Worm (Caenorhabditis elegans) whole organism, L2 larva: Measurements from ENCODE around the gene ZK673.11.

Source experiments
- C34F6.9 ChIP-seq: fragments of 150-350 bp; optimal IDR thresholded peaks from 2 replicates; lab custom pipeline; 2014; ENCODE audit warnings: missing biosample characterization, missing genetic modification characterization
- F13H6.1 ChIP-seq: sonication (generic microtip); optimal IDR thresholded peaks from 2 replicates; lab custom pipeline; 2016; ENCODE audit warnings: missing genetic modification characterization, missing compliant biosample characterization
- Y55F3AM.14 ChIP-seq: fragments of 200-800 bp; sonication (Bioruptor generic); optimal IDR thresholded peaks from 2 replicates; lab custom pipeline; 2018; ENCODE audit warnings: mild to moderate bottlenecking, missing genetic modification characterization, missing compliant biosample characterization
- ZK546.5 ChIP-seq: sonication (generic microtip); optimal IDR thresholded peaks from 2 replicates; lab custom pipeline; 2017; ENCODE audit warnings: missing biosample characterization, missing genetic modification characterization
- aly-2 ChIP-seq: fragments of 150-350 bp; optimal IDR thresholded peaks from 2 replicates; lab custom pipeline; 2014; ENCODE audit warnings: missing biosample characterization, missing genetic modification characterization
- ama-1 ChIP-seq: fragments of 150-350 bp; optimal IDR thresholded peaks from 2 replicates; lab custom pipeline; 2018; ENCODE audit warnings: inconsistent platforms
- blmp-1 ChIP-seq: sonication (generic microtip); optimal IDR thresholded peaks from 2 replicates; lab custom pipeline; 2017; ENCODE audit warnings: missing genetic modification characterization, mild to moderate bottlenecking, missing compliant biosample characterization, antibody characterized with exemption, moderate library complexity; ENCODE audit not compliant: insufficient read depth
- ceh-16 ChIP-seq: fragments of 150-350 bp; optimal IDR thresholded peaks from 2 replicates; lab custom pipeline; 2014; ENCODE audit warnings: missing biosample characterization, missing genetic modification characterization
- ceh-82 ChIP-seq: fragments of 150-350 bp; optimal IDR thresholded peaks from 2 replicates; lab custom pipeline; 2014; ENCODE audit warnings: missing biosample characterization, missing genetic modification characterization
- crh-2 ChIP-seq: sonication (generic microtip); optimal IDR thresholded peaks from 2 replicates; lab custom pipeline; 2017; ENCODE audit warnings: missing biosample characterization, missing genetic modification characterization
- dmd-4 ChIP-seq: sonication (generic microtip); optimal IDR thresholded peaks from 2 replicates; lab custom pipeline; 2017; ENCODE audit warnings: missing biosample characterization, missing genetic modification characterization
- egl-27 ChIP-seq: sonication (generic microtip); optimal IDR thresholded peaks from 3 replicates; lab custom pipeline; 2017; ENCODE audit warnings: missing biosample characterization, missing genetic modification reagents, missing genetic modification characterization
- elt-1 ChIP-seq: fragments of 150-350 bp; optimal IDR thresholded peaks from 2 replicates; lab custom pipeline; 2014; ENCODE audit warnings: missing biosample characterization, missing genetic modification characterization
- elt-3 ChIP-seq: sonication (generic microtip); optimal IDR thresholded peaks from 2 replicates; lab custom pipeline; 2017; ENCODE audit warnings: missing biosample characterization, missing genetic modification characterization
- lin-11 ChIP-seq: fragments of 150-350 bp; sonication (generic microtip); optimal IDR thresholded peaks from 2 replicates; lab custom pipeline; 2014; ENCODE audit warnings: missing biosample characterization, missing genetic modification characterization, inconsistent platforms, mixed read lengths
- lin-13 ChIP-seq: fragments of 150-350 bp; optimal IDR thresholded peaks from 2 replicates; lab custom pipeline; 2014; ENCODE audit warnings: missing biosample characterization, missing genetic modification reagents, missing genetic modification characterization
- lin-39 ChIP-seq: fragments of 150-350 bp; optimal IDR thresholded peaks from 2 replicates; lab custom pipeline; 2014; ENCODE audit warnings: missing biosample characterization, missing genetic modification reagents, missing genetic modification characterization
- lsy-2 ChIP-seq, 2 experiments: fragments of 150-350 bp in 1 of 2; sonication (generic microtip) in 1 of 2; optimal IDR thresholded peaks; 2 replicates each; lab custom pipeline; 2014 to 2017; ENCODE audit warnings: missing biosample characterization in 2 of 2, missing genetic modification characterization in 2 of 2
- mbf-1 ChIP-seq: sonication (generic microtip); optimal IDR thresholded peaks from 2 replicates; lab custom pipeline; 2017; ENCODE audit warnings: missing biosample characterization, missing genetic modification characterization
- mdl-1 ChIP-seq, 2 experiments: fragments of 150-350 bp in 1 of 2; sonication (generic microtip) in 1 of 2; optimal IDR thresholded peaks; 2 replicates each; lab custom pipeline; 2017; ENCODE audit warnings: missing biosample characterization in 2 of 2, missing genetic modification characterization in 2 of 2
- nhr-11 ChIP-seq: fragments of 150-350 bp; optimal IDR thresholded peaks from 2 replicates; lab custom pipeline; 2014; ENCODE audit warnings: missing biosample characterization, missing genetic modification characterization
- nhr-129 ChIP-seq: fragments of 150-350 bp; optimal IDR thresholded peaks from 2 replicates; lab custom pipeline; 2014; ENCODE audit warnings: missing biosample characterization, missing genetic modification characterization
- nhr-21 ChIP-seq: fragments of 150-350 bp; optimal IDR thresholded peaks from 2 replicates; lab custom pipeline; 2014; ENCODE audit warnings: missing biosample characterization, missing genetic modification characterization
- nhr-6 ChIP-seq: fragments of 150-350 bp; optimal IDR thresholded peaks from 2 replicates; lab custom pipeline; 2014; ENCODE audit warnings: missing biosample characterization, missing genetic modification characterization
- nhr-77 ChIP-seq: fragments of 150-350 bp; optimal IDR thresholded peaks from 2 replicates; lab custom pipeline; 2014; ENCODE audit warnings: missing biosample characterization, missing genetic modification characterization
- peb-1 ChIP-seq: fragments of 150-350 bp; optimal IDR thresholded peaks from 2 replicates; lab custom pipeline; 2014; ENCODE audit warnings: missing biosample characterization, missing genetic modification characterization
- sem-4 ChIP-seq: fragments of 150-350 bp; optimal IDR thresholded peaks from 2 replicates; lab custom pipeline; 2014; ENCODE audit warnings: missing biosample characterization, missing genetic modification reagents, missing genetic modification characterization
- sma-3 ChIP-seq: sonication (generic microtip); optimal IDR thresholded peaks from 2 replicates; lab custom pipeline; 2016; ENCODE audit warnings: missing genetic modification reagents, missing genetic modification characterization, missing compliant biosample characterization
- sma-9 ChIP-seq, 2 experiments: fragments of 150-350 bp in 1 of 2; sonication (generic microtip) in 1 of 2; optimal IDR thresholded peaks; 2 replicates each; lab custom pipeline; 2014 to 2016; ENCODE audit warnings: missing genetic modification characterization in 2 of 2, mild to moderate bottlenecking in 1 of 2, missing biosample characterization in 1 of 2, missing compliant biosample characterization in 1 of 2, missing genetic modification reagents in 1 of 2, moderate library complexity in 1 of 2
- snpc-4 ChIP-seq: fragments of 150-350 bp; optimal IDR thresholded peaks from 2 replicates; lab custom pipeline; 2014; ENCODE audit warnings: missing biosample characterization, missing genetic modification characterization
- unc-39 ChIP-seq: fragments of 150-350 bp; optimal IDR thresholded peaks from 2 replicates; lab custom pipeline; 2014; ENCODE audit warnings: missing biosample characterization, missing genetic modification characterization
- unc-55 ChIP-seq: fragments of 150-350 bp; sonication (generic microtip); optimal IDR thresholded peaks from 3 replicates; lab custom pipeline; 2014; ENCODE audit warnings: missing biosample characterization, missing genetic modification reagents, missing genetic modification characterization
- unc-62 ChIP-seq: fragments of 150-350 bp; optimal IDR thresholded peaks from 2 replicates; lab custom pipeline; 2014; ENCODE audit warnings: missing biosample characterization, missing genetic modification reagents, missing genetic modification characterization
- zag-1 ChIP-seq: fragments of 150-350 bp; optimal IDR thresholded peaks from 2 replicates; lab custom pipeline; 2014; ENCODE audit warnings: missing biosample characterization, missing genetic modification characterization
- ztf-1 ChIP-seq: fragments of 200-800 bp; sonication (Bioruptor generic); conservative IDR thresholded peaks from 2 replicates; pipeline ENCODE4 v1.3.6; 2022; ENCODE audit warnings: missing genetic modification characterization, missing compliant biosample characterization
- ztf-11 ChIP-seq: sonication (generic microtip); optimal IDR thresholded peaks from 2 replicates; lab custom pipeline; 2017; ENCODE audit warnings: missing biosample characterization, missing genetic modification characterization

Gene ZK673.11

DNA sequence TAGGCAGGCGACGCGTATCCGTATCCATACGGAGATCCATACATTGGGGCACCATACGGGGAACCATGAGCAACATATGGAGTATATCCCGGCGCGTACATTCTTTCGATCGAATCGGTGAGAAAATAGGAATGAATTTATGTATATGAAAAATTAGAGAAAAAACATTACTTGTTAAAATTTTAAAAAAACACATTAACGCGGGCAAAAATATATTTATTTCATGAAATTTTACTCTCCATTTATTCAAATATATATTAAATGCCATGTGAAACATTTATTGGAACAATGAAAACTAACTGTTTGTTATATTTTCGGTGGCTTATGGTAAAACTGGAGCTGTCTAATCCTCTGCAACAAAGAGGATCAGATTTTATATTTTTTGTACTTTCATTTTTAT lies 14.7 kb downstream of the ZK673.11 start, which contains the start of gene ZK666.2:
TSS of gene ZK666.2 (minus strand) at position 101 of the 400 bp plus-strand sequence.
- TF ChIP-seq elt-3 (tag; lab: Kevin White, UChicago) (no peak), nhr-129 (tag; lab: Kevin White, UChicago) (no peak), Y55F3AM.14 (GFP tag; lab: Kevin White, UChicago) (no peak)

- TF ChIP-seq blmp-1 (tag; lab: Kevin White, UChicago) = no peak
- no peak for TF ChIP-seq elt-3 (tag; lab: Kevin White, UChicago)
- no peak for TF ChIP-seq lsy-2 (tag; optimal IDR thresholded peaks at IDR 0.05; lab: Kevin White, UChicago)
- TF ChIP-seq dmd-4 = no peak
- no peak for TF ChIP-seq zag-1
- TF ChIP-seq lin-13 (GFP tag; lab: Kevin White, UChicago) = no peak
- no peak for TF ChIP-seq ztf-1
- no peak for TF ChIP-seq aly-2
- no peak for TF ChIP-seq crh-2 (tag; lab: Kevin White, UChicago)
- no peak for TF ChIP-seq snpc-4
- no peak for TF ChIP-seq ama-1 (lab: Kevin White, UChicago)
- TF ChIP-seq lin-39 = no peak
- TF ChIP-seq sma-9 (GFP tag; optimal IDR thresholded peaks at IDR 0.05; lab: Kevin White, UChicago) = no peak
- no peak for TF ChIP-seq sma-9 (tag; optimal IDR thresholded peaks at IDR 0.05; lab: Kevin White, UChicago)
- no peak for TF ChIP-seq ceh-82 (tag; lab: Kevin White, UChicago)
- TF ChIP-seq ceh-16 (tag; lab: Kevin White, UChicago) = no peak
- TF ChIP-seq nhr-77 (tag; lab: Kevin White, UChicago) = no peak
- TF ChIP-seq unc-62 (GFP tag; lab: Kevin White, UChicago) = no peak
- no peak for TF ChIP-seq unc-39 (tag; lab: Kevin White, UChicago)
- no peak for TF ChIP-seq nhr-21 (tag; lab: Kevin White, UChicago)
- no peak for TF ChIP-seq mbf-1 (tag; lab: Kevin White, UChicago)
Observed at ce11 chrII:10476039-10476438, 19.0 kb downstream of the ZK673.11 start, which contains the start of gene clec-58. clec-58 (minus strand) TSS chrII:10476139.

ce11 chrII:10476959-10477358 lies 19.9 kb downstream of the ZK673.11 start, which contains the start of gene ZK666.4:
ZK666.4 (plus strand) TSS chrII:10477259.
- TF ChIP-seq snpc-4 (no peak), dmd-4 (no peak), lin-39 (no peak), mdl-1 (tag; optimal IDR thresholded peaks at IDR 0.05; lab: Kevin White, UChicago) (no peak), peb-1 (no peak), C34F6.9 (tag; lab: Kevin White, UChicago) (no peak), lin-11 (no peak), sma-3 (GFP tag; lab: Kevin White, UChicago) (no peak), crh-2 (tag; lab: Kevin White, UChicago) (no peak), blmp-1 (tag; lab: Kevin White, UChicago) (no peak), ZK546.5 (tag; lab: Kevin White, UChicago) (no peak), F13H6.1 (no peak), ztf-11 (tag; lab: Kevin White, UChicago) (no peak), nhr-6 (no peak), ceh-82 (tag; lab: Kevin White, UChicago) (no peak), nhr-11 (no peak), elt-1 (tag; lab: Kevin White, UChicago) (no peak)

DNA sequence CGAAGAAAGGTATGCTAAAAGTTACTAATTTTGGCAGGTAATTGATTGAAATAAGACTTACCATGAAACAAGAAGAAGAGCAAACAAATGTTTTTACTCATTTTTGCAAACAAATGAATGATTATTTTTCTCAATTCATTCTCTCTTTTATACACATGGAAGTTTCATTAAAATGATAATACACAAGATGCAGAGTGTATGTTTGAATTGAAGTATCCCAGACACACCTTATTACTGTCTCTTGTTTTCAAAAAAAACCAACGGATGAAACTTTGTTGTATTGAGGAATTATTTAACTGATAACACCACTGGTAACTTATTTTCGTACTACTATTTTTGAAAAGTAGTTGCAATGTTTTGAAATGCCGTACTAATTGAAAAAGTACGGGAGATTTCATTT lies 22.3 kb downstream of the ZK673.11 start, which contains the start of gene clec-59:
TSS of gene clec-59 (minus strand) at position 101 of the 400 bp plus-strand sequence.
- TF ChIP-seq unc-55 (GFP tag; lab: Kevin White, UChicago) = no peak
- no peak for TF ChIP-seq lin-39
- TF ChIP-seq elt-3 (tag; lab: Kevin White, UChicago) = no peak
- no peak for TF ChIP-seq egl-27 (tag; lab: Kevin White, UChicago)
- no peak for TF ChIP-seq unc-62 (GFP tag; lab: Kevin White, UChicago)
- no peak for TF ChIP-seq sem-4 (tag; lab: Kevin White, UChicago)
